Worm (Caenorhabditis elegans) whole organism, L3 larva: Measurements from ENCODE around the gene hmit-1.3.

Experiments
- eor-1 ChIP-seq, 2 experiments: fragments of 150-350 bp; optimal IDR thresholded peaks; 2 replicates each; lab custom pipeline; 2014 to 2018; ENCODE audit warnings: missing biosample characterization in 2 of 2, missing genetic modification characterization in 2 of 2
- nhr-12 ChIP-seq: fragments of 150-350 bp; optimal IDR thresholded peaks from 2 replicates; lab custom pipeline; 2014; ENCODE audit warnings: missing biosample characterization, missing genetic modification characterization

DNA sequence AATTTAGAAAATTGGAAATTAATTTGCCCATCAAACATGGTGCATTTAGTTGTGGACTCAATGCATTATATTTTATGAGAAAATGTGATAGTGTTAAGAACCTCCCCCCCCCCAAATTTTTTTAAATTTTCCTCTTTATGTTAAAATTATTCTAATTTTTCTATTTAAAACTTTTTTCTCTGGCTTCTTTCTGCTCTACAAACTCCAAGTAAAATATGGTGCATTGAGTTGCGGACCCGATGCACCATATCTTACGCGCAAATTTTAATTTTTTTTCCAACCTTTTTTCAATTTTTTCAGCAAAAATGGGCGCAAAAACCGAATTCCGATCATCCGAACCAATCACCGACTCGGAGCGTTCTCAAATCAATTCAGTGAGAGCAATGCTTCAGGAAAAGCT lies 37.1 kb downstream of the hmit-1.3 start, which contains the start of gene C34C12.6:
- TF ChIP-seq nhr-12 (tag; lab: Kevin White, UChicago) (no peak), eor-1 (tag; optimal IDR thresholded peaks at IDR 0.05; lab: Kevin White, UChicago) (no peak)
